Worm (Caenorhabditis elegans) whole organism, early embryonic: ENCODE data around the gene srh-216.

Experiments used
- ama-1 ChIP-seq: fragments of 150-350 bp; optimal IDR thresholded peaks from 2 replicates; lab custom pipeline; 2014
- hmbx-1 ChIP-seq: sonication (generic microtip); optimal IDR thresholded peaks from 2 replicates; lab custom pipeline; 2016; ENCODE audit warnings: mild to moderate bottlenecking, missing genetic modification characterization, missing compliant biosample characterization
- tra-4 ChIP-seq: sonication (generic microtip); optimal IDR thresholded peaks from 2 replicates; lab custom pipeline; 2017; ENCODE audit warnings: missing genetic modification characterization, missing compliant biosample characterization

DNA sequence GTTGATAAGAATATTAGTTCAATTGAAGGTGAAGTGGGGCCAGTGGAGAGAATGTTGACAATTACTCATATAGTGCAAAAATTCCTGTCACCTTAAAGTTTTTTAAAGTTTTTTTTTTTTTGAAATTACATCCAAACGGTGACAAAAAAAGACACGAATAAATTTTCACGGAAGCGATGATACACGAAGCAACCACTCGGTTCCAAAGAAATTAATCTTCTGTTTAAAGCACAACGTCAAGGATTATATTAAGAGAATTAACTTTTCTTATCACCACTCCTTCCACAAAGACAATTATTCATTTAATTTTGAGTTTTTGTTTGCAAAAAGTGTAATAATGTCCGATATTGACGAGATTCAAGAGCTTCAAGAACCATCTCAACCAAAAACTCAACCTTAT lies 38.0 kb upstream of the srh-216 start, which contains the start of gene clec-28:
- TF ChIP-seq ama-1 (no peak), hmbx-1 (tag; lab: Kevin White, UChicago) (no peak), tra-4 (tag; lab: Kevin White, UChicago) (no peak)
